Worm (Caenorhabditis elegans): ENCODE results near the gene fbxa-197.

DNA sequence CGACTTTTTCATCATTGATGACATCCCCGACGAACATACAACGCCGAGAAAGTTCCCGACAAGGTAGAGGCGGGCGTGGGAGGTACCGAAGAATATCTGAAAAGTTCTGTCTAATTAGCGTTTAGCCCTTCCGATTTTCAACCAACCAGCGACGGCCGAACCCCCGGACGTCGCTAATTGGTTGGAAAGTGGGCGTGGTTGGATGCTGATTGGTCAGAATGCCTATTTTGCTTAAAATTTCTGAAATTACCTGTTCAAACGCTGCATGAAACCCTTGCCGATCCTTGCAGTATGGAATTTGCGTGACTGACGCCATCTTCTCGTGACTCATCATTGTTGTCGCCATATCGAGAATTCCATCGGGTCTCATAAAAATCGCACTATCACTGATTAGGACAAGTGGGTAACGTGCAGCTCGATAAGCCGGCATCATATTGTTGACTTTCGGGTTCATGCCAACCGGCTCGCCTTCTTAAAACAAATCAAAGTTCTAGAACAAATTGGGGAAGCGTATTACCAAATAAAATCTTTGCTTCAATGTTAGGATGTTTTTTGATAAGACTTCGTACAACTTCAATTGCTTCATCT is 20.3 kb downstream of the fbxa-197 start:
- TF ChIP-seq tab-1 (GFP tag; IDR thresholded peaks at IDR 0.05): no peak
- TF ChIP-seq klf-2 (GFP tag; conservative IDR thresholded peaks at IDR 0.05): no peak
